Worm (Caenorhabditis elegans) whole organism, mixed stage, embryonic: ENCODE data around the gene idpp-11.
A peak's percentile ranks its signal among the peaks of the same experiment; 100 is the strongest.

Source experiments
- M03D4.4 ChIP-seq: sonication (generic microtip); optimal IDR thresholded peaks from 2 replicates; lab custom pipeline; 2017; ENCODE audit warnings: mild to moderate bottlenecking, missing genetic modification characterization, missing compliant biosample characterization
- bed-3 ChIP-seq: fragments of 200-800 bp; sonication (Bioruptor generic); optimal IDR thresholded peaks from 3 replicates; lab custom pipeline; 2018; ENCODE audit warnings: mild to moderate bottlenecking, missing genetic modification characterization, moderate library complexity, missing compliant biosample characterization
- blmp-1 ChIP-seq: fragments of 150-350 bp; optimal IDR thresholded peaks from 2 replicates; lab custom pipeline; 2014; ENCODE audit warnings: missing biosample characterization, missing genetic modification characterization
- ceh-39 ChIP-seq: fragments of 150-350 bp; optimal IDR thresholded peaks from 2 replicates; lab custom pipeline; 2014; ENCODE audit warnings: missing biosample characterization, missing genetic modification characterization
- ceh-43 ChIP-seq: fragments of 200-800 bp; sonication (Bioruptor generic); optimal IDR thresholded peaks from 2 replicates; lab custom pipeline; 2018; ENCODE audit warnings: mild to moderate bottlenecking, missing genetic modification characterization, moderate library complexity, missing compliant biosample characterization
- ceh-83 ChIP-seq: fragments of 200-800 bp; sonication (Bioruptor generic); optimal IDR thresholded peaks from 2 replicates; lab custom pipeline; 2018; ENCODE audit warnings: mild to moderate bottlenecking, missing genetic modification characterization, missing compliant biosample characterization
- cnd-1 ChIP-seq: fragments of 200-800 bp; sonication (Bioruptor generic); optimal IDR thresholded peaks from 2 replicates; lab custom pipeline; 2018; ENCODE audit warnings: mild to moderate bottlenecking, missing genetic modification characterization, missing compliant biosample characterization
- drap-1 ChIP-seq: fragments of 200-800 bp; sonication (Bioruptor generic); optimal IDR thresholded peaks from 3 replicates; lab custom pipeline; 2018; ENCODE audit warnings: mild to moderate bottlenecking, missing genetic modification characterization, missing compliant biosample characterization
- elt-1 ChIP-seq: sonication (generic microtip); optimal IDR thresholded peaks from 2 replicates; lab custom pipeline; 2017; ENCODE audit warnings: missing genetic modification characterization, mild to moderate bottlenecking, missing compliant biosample characterization, antibody characterized with exemption, moderate library complexity, borderline replicate concordance; ENCODE audit not compliant: insufficient read depth
- elt-3 ChIP-seq: fragments of 150-350 bp; optimal IDR thresholded peaks from 2 replicates; lab custom pipeline; 2014; ENCODE audit warnings: missing biosample characterization, missing genetic modification characterization
- ham-2 ChIP-seq: fragments of 200-800 bp; sonication (Bioruptor generic); optimal IDR thresholded peaks from 2 replicates; lab custom pipeline; 2018; ENCODE audit warnings: mild to moderate bottlenecking, missing genetic modification characterization, missing compliant biosample characterization
- hlh-1 ChIP-seq: fragments of 150-350 bp; optimal IDR thresholded peaks from 2 replicates; lab custom pipeline; 2014; ENCODE audit warnings: missing biosample characterization, missing genetic modification reagents, missing genetic modification characterization
- lin-13 ChIP-seq: fragments of 150-350 bp; optimal IDR thresholded peaks from 2 replicates; lab custom pipeline; 2014; ENCODE audit warnings: missing biosample characterization, missing genetic modification characterization
- lin-32 ChIP-seq: fragments of 200-800 bp; sonication (Bioruptor generic); optimal IDR thresholded peaks from 2 replicates; lab custom pipeline; 2018; ENCODE audit warnings: mild to moderate bottlenecking, missing genetic modification characterization, missing compliant biosample characterization
- lsy-2 ChIP-seq: fragments of 150-350 bp; optimal IDR thresholded peaks from 2 replicates; lab custom pipeline; 2014; ENCODE audit warnings: missing biosample characterization, missing genetic modification characterization
- mab-5 ChIP-seq: fragments of 150-350 bp; optimal IDR thresholded peaks from 2 replicates; lab custom pipeline; 2014; ENCODE audit warnings: missing biosample characterization, missing genetic modification characterization
- mep-1 ChIP-seq: fragments of 150-350 bp; optimal IDR thresholded peaks from 2 replicates; lab custom pipeline; 2017; ENCODE audit warnings: missing biosample characterization, missing genetic modification reagents, missing genetic modification characterization, inconsistent platforms
- nhr-12 ChIP-seq: fragments of 150-350 bp; optimal IDR thresholded peaks from 2 replicates; lab custom pipeline; 2014; ENCODE audit warnings: missing biosample characterization, missing genetic modification characterization
- nhr-2 ChIP-seq: fragments of 150-350 bp; optimal IDR thresholded peaks from 2 replicates; lab custom pipeline; 2014; ENCODE audit warnings: missing biosample characterization, missing genetic modification characterization
- nhr-237 ChIP-seq: fragments of 150-350 bp; optimal IDR thresholded peaks from 2 replicates; lab custom pipeline; 2014; ENCODE audit warnings: missing biosample characterization, missing genetic modification characterization
- nhr-28 ChIP-seq: fragments of 150-350 bp; optimal IDR thresholded peaks from 2 replicates; lab custom pipeline; 2014; ENCODE audit warnings: missing biosample characterization, missing genetic modification characterization
- nhr-76 ChIP-seq: sonication (generic microtip); optimal IDR thresholded peaks from 2 replicates; lab custom pipeline; 2017; ENCODE audit warnings: missing biosample characterization, missing genetic modification characterization
- sem-2 ChIP-seq: fragments of 200-800 bp; sonication (Bioruptor generic); optimal IDR thresholded peaks from 2 replicates; lab custom pipeline; 2018; ENCODE audit warnings: mild to moderate bottlenecking, missing genetic modification characterization, missing compliant biosample characterization
- snpc-4 ChIP-seq: fragments of 150-350 bp; optimal IDR thresholded peaks from 2 replicates; lab custom pipeline; 2014; ENCODE audit warnings: missing biosample characterization, missing genetic modification characterization
- sptf-1 ChIP-seq: sonication (generic microtip); optimal IDR thresholded peaks from 2 replicates; lab custom pipeline; 2017; ENCODE audit warnings: mild to moderate bottlenecking, missing genetic modification characterization, moderate library complexity, missing compliant biosample characterization
- tbx-8 ChIP-seq: fragments of 200-800 bp; sonication (Bioruptor generic); optimal IDR thresholded peaks from 2 replicates; lab custom pipeline; 2018; ENCODE audit warnings: mild to moderate bottlenecking, missing genetic modification characterization, moderate library complexity, missing compliant biosample characterization
- unc-120 ChIP-seq: sonication (generic microtip); optimal IDR thresholded peaks from 2 replicates; lab custom pipeline; 2017; ENCODE audit warnings: missing genetic modification characterization, missing compliant biosample characterization; ENCODE audit not compliant: poor library complexity, severe bottlenecking
- unc-39 ChIP-seq: fragments of 150-350 bp; optimal IDR thresholded peaks from 2 replicates; lab custom pipeline; 2014; ENCODE audit warnings: missing biosample characterization, missing genetic modification characterization
- unc-62 ChIP-seq: fragments of 150-350 bp; optimal IDR thresholded peaks from 2 replicates; lab custom pipeline; 2014; ENCODE audit warnings: missing biosample characterization, missing genetic modification reagents, missing genetic modification characterization
- zip-8 ChIP-seq: fragments of 150-350 bp; optimal IDR thresholded peaks from 2 replicates; lab custom pipeline; 2014; ENCODE audit warnings: missing biosample characterization, missing genetic modification characterization

idpp-11 gene

DNA sequence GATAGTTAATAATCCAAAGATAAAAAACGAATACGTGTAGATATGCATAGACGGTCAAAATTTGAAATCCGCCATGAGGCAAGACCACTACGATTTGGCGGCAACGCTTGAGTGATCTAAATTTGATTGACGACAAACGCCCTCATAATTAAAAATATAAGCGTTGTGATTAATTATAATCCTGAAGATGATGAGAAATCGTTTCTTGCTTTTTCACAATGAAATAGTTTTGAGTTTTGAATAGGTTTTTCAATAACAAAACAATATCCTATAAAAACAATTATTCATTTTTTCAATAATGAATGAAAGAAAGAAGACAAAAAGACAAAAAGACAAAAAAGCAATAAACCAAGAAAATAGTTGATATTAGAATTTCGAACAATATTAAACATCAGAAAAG lies 5.1 kb downstream of the idpp-11 start, which contains the start of gene C54D2.6:
C54D2.6 (minus strand) TSS at position 101 of the 400 bp plus-strand sequence.
- TF ChIP-seq tbx-8 (GFP tag; lab: Kevin White, UChicago): no peak
- no peak for TF ChIP-seq zip-8 (tag; lab: Kevin White, UChicago)
- TF ChIP-seq nhr-2: no peak
- TF ChIP-seq M03D4.4 (tag; lab: Kevin White, UChicago): no peak
- no peak for TF ChIP-seq unc-39 (tag; lab: Kevin White, UChicago)

DNA sequence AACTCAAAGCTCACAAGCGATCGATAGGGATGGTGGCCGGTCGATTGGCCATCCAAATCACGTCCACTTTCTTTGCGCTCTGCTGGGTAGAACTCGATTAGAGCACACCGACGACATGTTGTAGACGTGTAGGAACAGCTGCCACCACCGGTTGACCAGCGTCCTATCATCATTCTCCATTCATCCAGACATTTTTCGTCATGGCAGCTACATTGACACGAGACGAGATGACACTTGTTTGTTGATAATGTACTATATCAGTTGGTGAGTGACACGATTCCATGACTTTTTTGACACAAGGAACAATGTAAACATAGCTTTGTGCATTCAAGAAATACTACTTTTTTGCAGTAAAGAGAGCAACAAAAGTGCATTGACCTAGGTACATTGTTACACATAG lies 24.2 kb downstream of the idpp-11 start:
- TF ChIP-seq blmp-1 (tag; lab: Kevin White, UChicago) (no peak), snpc-4 (tag; lab: Kevin White, UChicago) (no peak), unc-120 (tag; lab: Kevin White, UChicago) (peak; percentile 7), ceh-39 (no peak), hlh-1 (peak; percentile 82)

ce11 chrX:7867307-7867706 lies 25.0 kb downstream of the idpp-11 start:
- no peak for TF ChIP-seq nhr-237
- TF ChIP-seq sptf-1 (tag; lab: Kevin White, UChicago): no peak
- TF ChIP-seq tbx-8 (GFP tag; lab: Kevin White, UChicago): no peak
- no peak for TF ChIP-seq hlh-1
- TF ChIP-seq ceh-83 (GFP tag; lab: Kevin White, UChicago): no peak
- no peak for TF ChIP-seq mep-1
- TF ChIP-seq unc-62 (GFP tag; lab: Kevin White, UChicago): no peak
- no peak for TF ChIP-seq blmp-1 (tag; lab: Kevin White, UChicago)
- no peak for TF ChIP-seq lin-32
- TF ChIP-seq unc-39 (tag; lab: Kevin White, UChicago): no peak
- TF ChIP-seq ceh-43 (GFP tag; lab: Kevin White, UChicago): no peak
- TF ChIP-seq M03D4.4 (tag; lab: Kevin White, UChicago): no peak
- TF ChIP-seq drap-1 (GFP tag; lab: Kevin White, UChicago): no peak
- no peak for TF ChIP-seq nhr-2
- no peak for TF ChIP-seq nhr-12 (tag; lab: Kevin White, UChicago)
- no peak for TF ChIP-seq snpc-4 (tag; lab: Kevin White, UChicago)
- TF ChIP-seq nhr-76: no peak
- TF ChIP-seq ceh-39: no peak
- TF ChIP-seq lin-13 (tag; lab: Kevin White, UChicago): no peak

- no peak for TF ChIP-seq zip-8 (tag; lab: Kevin White, UChicago)
- TF ChIP-seq snpc-4 (tag; lab: Kevin White, UChicago): no peak
- no peak for TF ChIP-seq cnd-1 (tag; lab: Kevin White, UChicago)
- no peak for TF ChIP-seq lin-13 (tag; lab: Kevin White, UChicago)
- TF ChIP-seq hlh-1: no peak
- TF ChIP-seq nhr-28 (tag; lab: Kevin White, UChicago): no peak
- TF ChIP-seq unc-120 (tag; lab: Kevin White, UChicago): no peak
- no peak for TF ChIP-seq lsy-2 (tag; lab: Kevin White, UChicago)
- TF ChIP-seq drap-1 (GFP tag; lab: Kevin White, UChicago): no peak
- TF ChIP-seq M03D4.4 (tag; lab: Kevin White, UChicago): no peak
- TF ChIP-seq sptf-1 (tag; lab: Kevin White, UChicago): no peak
Measured at ce11 chrX:7873350-7873749, 31.0 kb downstream of the idpp-11 start.

DNA sequence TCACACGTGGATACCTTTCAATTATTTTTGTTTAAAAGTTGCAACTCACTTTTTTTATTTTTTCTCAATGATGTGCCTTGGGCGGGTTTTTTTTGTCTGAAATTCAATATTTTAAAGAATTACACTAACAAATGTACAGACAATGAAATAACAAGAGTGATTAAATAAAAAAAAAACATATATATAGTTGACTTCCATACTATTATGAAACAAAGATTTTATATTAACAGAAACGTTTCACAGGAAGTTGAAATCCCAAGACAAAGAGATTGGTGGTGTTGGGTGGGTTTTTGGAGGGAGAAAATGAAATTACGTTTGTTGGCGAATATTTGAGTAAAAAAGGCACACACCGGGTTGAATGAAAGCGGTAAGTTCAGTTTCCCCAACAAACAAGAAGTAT lies 33.5 kb downstream of the idpp-11 start, which contains the start of gene cca-1:
cca-1 (minus strand) TSS at position 101 of the 400 bp plus-strand sequence.
- no peak for TF ChIP-seq sptf-1 (tag; lab: Kevin White, UChicago)
- TF ChIP-seq M03D4.4 (tag; lab: Kevin White, UChicago): no peak
- TF ChIP-seq elt-1 (tag; lab: Kevin White, UChicago): no peak
- TF ChIP-seq sem-2 (GFP tag; lab: Kevin White, UChicago): no peak
- no peak for TF ChIP-seq mab-5 (tag; lab: Kevin White, UChicago)
- TF ChIP-seq lin-32: no peak
- no peak for TF ChIP-seq nhr-2
- TF ChIP-seq elt-3 (tag; lab: Kevin White, UChicago): no peak
- no peak for TF ChIP-seq drap-1 (GFP tag; lab: Kevin White, UChicago)
- no peak for TF ChIP-seq ceh-39
- no peak for TF ChIP-seq zip-8 (tag; lab: Kevin White, UChicago)
- no peak for TF ChIP-seq tbx-8 (GFP tag; lab: Kevin White, UChicago)
- no peak for TF ChIP-seq lin-13 (tag; lab: Kevin White, UChicago)
- no peak for TF ChIP-seq bed-3 (GFP tag; lab: Kevin White, UChicago)
- TF ChIP-seq hlh-1: no peak
- no peak for TF ChIP-seq blmp-1 (tag; lab: Kevin White, UChicago)
- TF ChIP-seq ham-2 (GFP tag; lab: Kevin White, UChicago): no peak
